Worm (Caenorhabditis elegans) whole organism, young adult: ENCODE data around the gene ZK177.11.

Experiments used
- C17E4.6 ChIP-seq: fragments of 200-800 bp; sonication (Bioruptor generic); IDR thresholded peaks from 2 replicates; pipeline ENCODE4 v1.3.6; 2022; ENCODE audit warnings: missing genetic modification reagents, missing genetic modification characterization, missing compliant biosample characterization
- F23B12.7 ChIP-seq: sonication (generic microtip); optimal IDR thresholded peaks from 2 replicates; lab custom pipeline; 2017; ENCODE audit warnings: missing genetic modification characterization, mild to moderate bottlenecking, missing compliant biosample characterization, antibody characterized with exemption, moderate library complexity; ENCODE audit not compliant: insufficient read depth
- F37B4.10 ChIP-seq: fragments of 200-800 bp; sonication (Bioruptor generic); IDR thresholded peaks from 2 replicates; pipeline ENCODE4 v1.3.6; 2022; ENCODE audit warnings: missing genetic modification characterization, missing compliant biosample characterization
- F39B2.1 ChIP-seq: fragments of 200-800 bp; sonication (Bioruptor generic); IDR thresholded peaks from 2 replicates; pipeline ENCODE4 v1.3.6; 2022; ENCODE audit warnings: missing genetic modification reagents, missing genetic modification characterization, missing compliant biosample characterization
- F49E8.2 ChIP-seq: sonication (generic microtip); optimal IDR thresholded peaks from 3 replicates; lab custom pipeline; 2017; ENCODE audit warnings: missing genetic modification characterization, mild to moderate bottlenecking, missing compliant biosample characterization, antibody characterized with exemption, moderate library complexity; ENCODE audit not compliant: insufficient read depth
- F57C9.4 ChIP-seq: sonication (generic microtip); optimal IDR thresholded peaks from 2 replicates; lab custom pipeline; 2017; ENCODE audit warnings: mild to moderate bottlenecking, missing genetic modification characterization, missing compliant biosample characterization
- T07F8.4 ChIP-seq: sonication (generic microtip); optimal IDR thresholded peaks from 2 replicates; lab custom pipeline; 2016; ENCODE audit warnings: mild to moderate bottlenecking, missing genetic modification characterization, moderate library complexity, missing compliant biosample characterization
- T26A5.8 ChIP-seq: sonication (generic microtip); optimal IDR thresholded peaks from 2 replicates; lab custom pipeline; 2016; ENCODE audit warnings: missing genetic modification characterization, missing compliant biosample characterization
- Y53G8AR.9 ChIP-seq: fragments of 200-800 bp; sonication (Bioruptor generic); conservative IDR thresholded peaks from 2 replicates; pipeline ENCODE4 v1.3.6; 2022; ENCODE audit warnings: missing genetic modification reagents, missing genetic modification characterization, missing compliant biosample characterization
- Y67H2A.10 ChIP-seq: fragments of 200-800 bp; sonication (Bioruptor generic); conservative IDR thresholded peaks from 2 replicates; pipeline ENCODE4 v1.3.6; 2022; ENCODE audit warnings: missing genetic modification reagents, missing genetic modification characterization, missing compliant biosample characterization
- ZK185.1 ChIP-seq: sonication (generic microtip); optimal IDR thresholded peaks from 2 replicates; lab custom pipeline; 2016; ENCODE audit warnings: mild to moderate bottlenecking, missing genetic modification characterization, missing compliant biosample characterization; ENCODE audit not compliant: poor library complexity, severe bottlenecking
- ama-1 ChIP-seq, 3 experiments: fragments of 150-350 bp in 1 of 3; sonication (generic microtip) in 2 of 3; optimal IDR thresholded peaks; 2 replicates each; lab custom pipeline; 2014 to 2018; ENCODE audit warnings: missing biosample characterization in 2 of 3, missing genetic modification characterization in 2 of 3, missing genetic modification reagents in 2 of 3
- aptf-2 ChIP-seq: fragments of 200-800 bp; sonication (Bioruptor generic); conservative IDR thresholded peaks from 2 replicates; pipeline ENCODE4 v1.3.6; 2022; ENCODE audit warnings: missing genetic modification reagents, missing genetic modification characterization, missing compliant biosample characterization
- athp-1 ChIP-seq: sonication (generic microtip); optimal IDR thresholded peaks from 2 replicates; lab custom pipeline; 2017; ENCODE audit warnings: mild to moderate bottlenecking, missing genetic modification characterization, missing compliant biosample characterization
- attf-6 ChIP-seq: fragments of 200-800 bp; sonication (Bioruptor generic); IDR thresholded peaks from 2 replicates; pipeline ENCODE4 v1.3.6; 2022; ENCODE audit warnings: missing genetic modification reagents, missing genetic modification characterization, missing compliant biosample characterization
- bed-2 ChIP-seq: fragments of 200-800 bp; sonication (Bioruptor generic); IDR thresholded peaks from 2 replicates; pipeline ENCODE4 v1.3.6; 2022; ENCODE audit warnings: missing genetic modification reagents, missing genetic modification characterization, missing compliant biosample characterization
- ceh-58 ChIP-seq: fragments of 200-800 bp; sonication (Bioruptor generic); IDR thresholded peaks from 2 replicates; pipeline ENCODE4 v1.3.6; 2022; ENCODE audit warnings: missing genetic modification characterization, missing compliant biosample characterization
- die-1 ChIP-seq: sonication (generic microtip); optimal IDR thresholded peaks from 2 replicates; lab custom pipeline; 2016; ENCODE audit warnings: missing genotype, mild to moderate bottlenecking, missing genetic modification characterization, missing compliant biosample characterization
- egl-18 ChIP-seq: fragments of 200-800 bp; sonication (Bioruptor generic); IDR thresholded peaks from 2 replicates; pipeline ENCODE4 v1.3.6; 2022; ENCODE audit warnings: missing genetic modification reagents, missing genetic modification characterization, missing compliant biosample characterization
- hlh-26 ChIP-seq: fragments of 200-800 bp; sonication (Bioruptor generic); conservative IDR thresholded peaks from 2 replicates; pipeline ENCODE4 v1.3.6; 2022; ENCODE audit warnings: missing genetic modification reagents, missing genetic modification characterization, missing compliant biosample characterization
- hmg-20 ChIP-seq: fragments of 200-800 bp; sonication (Bioruptor generic); IDR thresholded peaks from 2 replicates; pipeline ENCODE4 v1.3.6; 2022; ENCODE audit warnings: missing genetic modification reagents, missing genetic modification characterization, missing compliant biosample characterization
- hsf-1 ChIP-seq: fragments of 200-800 bp; sonication (Bioruptor generic); IDR thresholded peaks from 2 replicates; pipeline ENCODE4 v1.3.6; 2022; ENCODE audit warnings: missing genetic modification reagents, missing genetic modification characterization, missing compliant biosample characterization
- let-526 ChIP-seq: fragments of 200-800 bp; sonication (Bioruptor generic); IDR thresholded peaks from 2 replicates; pipeline ENCODE4 v1.3.6; 2022; ENCODE audit warnings: missing genetic modification reagents, missing genetic modification characterization, missing compliant biosample characterization
- let-607 ChIP-seq, 2 experiments: fragments of 200-800 bp in 1 of 2; sonication (Bioruptor generic) in 1 of 2; sonication (generic microtip) in 1 of 2; optimal IDR thresholded peaks; 2 replicates each; lab custom pipeline; 2016 to 2018; ENCODE audit warnings: mild to moderate bottlenecking in 2 of 2, missing compliant biosample characterization in 2 of 2, missing genetic modification characterization in 2 of 2, moderate library complexity in 2 of 2, missing genotype in 1 of 2
- lin-26 ChIP-seq: fragments of 200-800 bp; sonication (Bioruptor generic); IDR thresholded peaks from 2 replicates; pipeline ENCODE4 v1.3.6; 2022; ENCODE audit warnings: missing genetic modification reagents, missing genetic modification characterization, missing compliant biosample characterization
- lin-40 ChIP-seq: sonication (generic microtip); optimal IDR thresholded peaks from 2 replicates; lab custom pipeline; 2016; ENCODE audit warnings: missing genetic modification characterization, mild to moderate bottlenecking, missing compliant biosample characterization, missing genotype, missing genetic modification reagents
- lin-54 ChIP-seq: fragments of 200-800 bp; sonication (Bioruptor generic); optimal IDR thresholded peaks from 2 replicates; lab custom pipeline; 2018; ENCODE audit warnings: mild to moderate bottlenecking, missing genetic modification characterization, missing compliant biosample characterization
- lsl-1 ChIP-seq: fragments of 200-800 bp; sonication (Bioruptor generic); optimal IDR thresholded peaks from 2 replicates; lab custom pipeline; 2018; ENCODE audit warnings: mild to moderate bottlenecking, missing genetic modification characterization, moderate library complexity, missing compliant biosample characterization
- lsy-27 ChIP-seq: sonication (generic microtip); optimal IDR thresholded peaks from 2 replicates; lab custom pipeline; 2017; ENCODE audit warnings: missing genetic modification characterization, mild to moderate bottlenecking, missing compliant biosample characterization, antibody characterized with exemption, missing genotype, borderline replicate concordance; ENCODE audit not compliant: insufficient read depth
- madf-10 ChIP-seq: sonication (generic microtip); optimal IDR thresholded peaks from 2 replicates; lab custom pipeline; 2016; ENCODE audit warnings: mild to moderate bottlenecking, missing genetic modification characterization, missing compliant biosample characterization
- mel-28 ChIP-seq: sonication (generic microtip); optimal IDR thresholded peaks from 2 replicates; lab custom pipeline; 2016; ENCODE audit warnings: borderline replicate concordance, mild to moderate bottlenecking, missing genetic modification characterization, missing compliant biosample characterization
- mes-4 ChIP-seq: sonication (generic microtip); optimal IDR thresholded peaks from 2 replicates; lab custom pipeline; 2016; ENCODE audit warnings: missing genotype, missing genetic modification characterization, missing compliant biosample characterization
- mxl-1 ChIP-seq: sonication (generic microtip); optimal IDR thresholded peaks from 2 replicates; lab custom pipeline; 2016; ENCODE audit warnings: missing genetic modification characterization, missing compliant biosample characterization
- nfya-1 ChIP-seq: sonication (generic microtip); optimal IDR thresholded peaks from 2 replicates; lab custom pipeline; 2017; ENCODE audit warnings: antibody characterized with exemption, missing compliant biosample characterization, missing genetic modification characterization, borderline replicate concordance; ENCODE audit not compliant: insufficient read depth
- nhr-120 ChIP-seq: fragments of 200-800 bp; sonication (Bioruptor generic); IDR thresholded peaks from 2 replicates; pipeline ENCODE4 v1.3.6; 2022; ENCODE audit warnings: missing genetic modification characterization, missing compliant biosample characterization
- nhr-179 ChIP-seq: sonication (generic microtip); optimal IDR thresholded peaks from 2 replicates; lab custom pipeline; 2016; ENCODE audit warnings: mild to moderate bottlenecking, missing genetic modification characterization, missing compliant biosample characterization
- pbrm-1 ChIP-seq: fragments of 200-800 bp; sonication (Bioruptor generic); IDR thresholded peaks from 2 replicates; pipeline ENCODE4 v1.3.6; 2022; ENCODE audit warnings: missing genetic modification reagents, missing genetic modification characterization, missing compliant biosample characterization
- pha-4 ChIP-seq: fragments of 150-350 bp; sonication (generic microtip); optimal IDR thresholded peaks from 2 replicates; lab custom pipeline; 2014; ENCODE audit warnings: missing biosample characterization, missing genetic modification reagents, missing genetic modification characterization
- rec-8 ChIP-seq, 2 experiments: sonication (generic microtip); optimal IDR thresholded peaks; 2 replicates each; lab custom pipeline; 2016; ENCODE audit warnings: mild to moderate bottlenecking in 2 of 2, missing genetic modification characterization in 2 of 2, missing genetic modification reagents in 2 of 2, missing genotype in 2 of 2, missing biosample characterization in 1 of 2, missing compliant biosample characterization in 1 of 2, moderate library complexity in 1 of 2
- snpc-1.3 ChIP-seq: sonication (generic microtip); optimal IDR thresholded peaks from 2 replicates; lab custom pipeline; 2017; ENCODE audit warnings: missing genetic modification characterization, mild to moderate bottlenecking, missing compliant biosample characterization, antibody characterized with exemption, moderate library complexity, missing genotype, missing genetic modification reagents; ENCODE audit not compliant: insufficient read depth
- tlf-1 ChIP-seq: fragments of 200-800 bp; sonication (Bioruptor generic); optimal IDR thresholded peaks from 2 replicates; lab custom pipeline; 2018; ENCODE audit warnings: mild to moderate bottlenecking, missing genetic modification characterization, missing compliant biosample characterization
- unc-130 ChIP-seq: sonication (generic microtip); optimal IDR thresholded peaks from 2 replicates; lab custom pipeline; 2016; ENCODE audit warnings: missing genetic modification reagents, missing genetic modification characterization, missing compliant biosample characterization
- ztf-18 ChIP-seq: sonication (generic microtip); optimal IDR thresholded peaks from 2 replicates; lab custom pipeline; 2016; ENCODE audit warnings: missing genotype, mild to moderate bottlenecking, missing genetic modification characterization, missing compliant biosample characterization
- ztf-28 ChIP-seq: fragments of 200-800 bp; sonication (Bioruptor generic); IDR thresholded peaks from 2 replicates; pipeline ENCODE4 v1.3.6; 2022; ENCODE audit warnings: missing genetic modification reagents, missing genetic modification characterization, missing compliant biosample characterization
- ztf-3 ChIP-seq: fragments of 200-800 bp; sonication (Bioruptor generic); optimal IDR thresholded peaks from 2 replicates; lab custom pipeline; 2018; ENCODE audit warnings: mild to moderate bottlenecking, missing genetic modification characterization, missing compliant biosample characterization

The ZK177.11 gene

DNA sequence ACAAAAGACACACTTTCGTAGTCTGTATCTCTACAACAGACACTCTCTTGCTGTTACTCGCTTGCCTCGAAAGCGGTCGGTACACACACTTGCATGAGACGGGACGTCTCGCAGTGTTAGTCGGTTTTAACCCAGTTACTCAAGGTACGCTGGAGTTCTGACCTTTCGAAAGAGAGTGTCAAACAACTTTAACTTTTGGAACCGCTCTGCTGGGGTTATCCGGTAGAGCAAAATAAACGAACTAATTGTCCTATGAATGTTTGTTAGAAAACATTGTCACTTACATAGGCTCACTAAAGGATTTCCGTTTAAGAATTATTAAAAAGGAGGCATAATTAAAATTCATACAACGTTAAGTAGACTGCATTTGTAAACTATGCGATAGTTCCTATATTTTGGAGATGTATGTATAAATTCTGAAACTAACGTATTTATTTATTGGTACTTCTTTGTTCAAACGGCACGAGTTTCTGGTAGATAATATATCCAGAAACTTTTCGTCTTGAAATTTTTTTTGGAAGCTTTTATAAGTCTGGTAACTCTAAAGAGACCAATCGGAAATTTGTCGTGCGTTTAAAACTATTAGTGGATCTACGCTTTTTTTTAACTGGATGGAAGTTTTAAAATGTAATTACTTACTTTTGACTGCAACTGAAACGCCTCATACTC, 20.9 kb downstream of the ZK177.11 start (continued):
- peak; percentile 95 for TF ChIP-seq F57C9.4 (tag; lab: Kevin White, UChicago)
- TF ChIP-seq mes-4 (tag; lab: Kevin White, UChicago), result peak; percentile 55
- peak; percentile 93 for TF ChIP-seq F23B12.7 (tag; lab: Kevin White, UChicago)
- peak; percentile 91 for TF ChIP-seq lin-26 (GFP tag; lab: Robert Waterston, UW)
- peak; percentile 82 for TF ChIP-seq T07F8.4
- TF ChIP-seq tlf-1, result peak; percentile 94
- TF ChIP-seq athp-1, result peak; percentile 94
- TF ChIP-seq lin-54 (GFP tag; lab: Kevin White, UChicago), result peak; percentile 93
- TF ChIP-seq hlh-26, result no peak
- peak; percentile 99 for TF ChIP-seq pbrm-1 (GFP tag; lab: Robert Waterston, UW)
- TF ChIP-seq Y67H2A.10, result peak; percentile 73
- 0 out of 2 replicates have a peak, but pooled peaks have one; percentile 35 for TF ChIP-seq nhr-120 (GFP tag; lab: Robert Waterston, UW)
- peak; percentile 64 for TF ChIP-seq die-1 (tag; lab: Kevin White, UChicago)
- TF ChIP-seq Y53G8AR.9 (GFP tag; lab: Robert Waterston, UW), result peak; percentile 95
- peak; percentile 55 for TF ChIP-seq lsl-1 (GFP tag; lab: Kevin White, UChicago)
- TF ChIP-seq let-526 (GFP tag; lab: Robert Waterston, UW), result peak; percentile 94
- peak; percentile 8; the same call in 1 of the 2 replicates for TF ChIP-seq F39B2.1 (GFP tag; lab: Robert Waterston, UW)
- TF ChIP-seq nfya-1 (tag; lab: Kevin White, UChicago), result no peak
- peak; percentile 67 for TF ChIP-seq hsf-1 (GFP tag; lab: Robert Waterston, UW)
- peak; percentile 85 for TF ChIP-seq C17E4.6 (GFP tag; lab: Robert Waterston, UW)
- TF ChIP-seq nhr-179 (tag; lab: Kevin White, UChicago), result peak; percentile 54
- TF ChIP-seq snpc-1.3 (tag; lab: Kevin White, UChicago), result peak; percentile 77
- TF ChIP-seq ceh-58 (GFP tag; lab: Robert Waterston, UW), result 0 out of 2 replicates have a peak, but pooled peaks have one; percentile 12
- TF ChIP-seq pha-4, result peak; percentile 95
- peak; percentile 98 for TF ChIP-seq ZK185.1 (tag; lab: Kevin White, UChicago)
- peak; percentile 97 for TF ChIP-seq ztf-3
- TF ChIP-seq bed-2 (GFP tag; lab: Robert Waterston, UW), result peak; percentile 87
- peak; percentile 94 for TF ChIP-seq madf-10 (tag; lab: Kevin White, UChicago)
- peak; percentile 100 for TF ChIP-seq attf-6 (GFP tag; lab: Robert Waterston, UW)
- TF ChIP-seq F37B4.10 (GFP tag; lab: Robert Waterston, UW), result peak; percentile 92; the same call in 1 of the 2 replicates
- peak; percentile 79 to 91 for TF ChIP-seq let-607 (tag; optimal IDR thresholded peaks at IDR 0.05; lab: Kevin White, UChicago)
- TF ChIP-seq hmg-20 (GFP tag; lab: Robert Waterston, UW), result peak; percentile 93
- peak; percentile 65 for TF ChIP-seq mxl-1 (tag; lab: Kevin White, UChicago)
- TF ChIP-seq mel-28 (tag; lab: Kevin White, UChicago), result peak; percentile 91
- TF ChIP-seq unc-130, result peak; percentile 72
- TF ChIP-seq rec-8 (tag; optimal IDR thresholded peaks at IDR 0.05; lab: Kevin White, UChicago), result peak; percentile 69 to 72
- peak; percentile 77 for TF ChIP-seq ztf-18 (tag; lab: Kevin White, UChicago)
- peak; percentile 100 for TF ChIP-seq ama-1 (optimal IDR thresholded peaks at IDR 0.05; lab: Kevin White, UChicago)
- peak; percentile 85 to 93 for TF ChIP-seq ama-1 (GFP tag; optimal IDR thresholded peaks at IDR 0.05; lab: Kevin White, UChicago)
- peak; percentile 72; the same call in 1 of the 2 replicates for TF ChIP-seq aptf-2
- peak; percentile 88 for TF ChIP-seq egl-18 (GFP tag; lab: Robert Waterston, UW)
- TF ChIP-seq lsy-27 (tag; lab: Kevin White, UChicago), result no peak
- peak; percentile 59 for TF ChIP-seq F49E8.2
- TF ChIP-seq T26A5.8 (tag; lab: Kevin White, UChicago), result peak; percentile 40
- peak; percentile 63; the same call in 1 of the 2 replicates for TF ChIP-seq ztf-28 (GFP tag; lab: Robert Waterston, UW)
- TF ChIP-seq lin-40 (tag; lab: Kevin White, UChicago), result peak; percentile 99
